Worm (Caenorhabditis elegans): ENCODE measurements around the gene clp-2.

DNA sequence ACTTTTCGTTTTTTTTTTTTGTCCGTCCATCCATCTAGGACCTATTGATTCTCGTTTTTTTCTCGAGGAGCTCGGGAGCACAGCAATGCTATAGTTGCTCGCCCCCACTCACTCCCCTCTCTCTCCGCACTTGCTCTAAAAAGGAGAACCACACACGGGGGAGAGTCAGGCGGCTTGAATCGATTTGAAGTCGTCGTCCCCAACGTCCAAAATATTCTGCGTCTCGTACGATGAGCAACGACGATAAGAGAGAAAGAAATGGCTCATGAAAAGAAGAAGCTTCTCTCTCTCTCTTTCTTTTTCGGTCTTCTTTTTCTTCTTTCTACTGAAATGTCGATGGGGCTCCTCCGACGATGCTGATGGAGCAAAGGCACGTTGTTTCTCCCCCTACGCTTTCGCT, 47.4 kb downstream of the clp-2 start:
- TF ChIP-seq F13C5.2 (tag; optimal IDR thresholded peaks at IDR 0.05) (no peak), pes-1 (GFP tag; IDR thresholded peaks at IDR 0.05) (no peak), tbx-37 (GFP tag; conservative IDR thresholded peaks at IDR 0.05) (no peak), ets-7 (tag; optimal IDR thresholded peaks at IDR 0.05) (no peak), B0310.2 (tag; optimal IDR thresholded peaks at IDR 0.05) (no peak), scrt-1 (GFP tag; IDR thresholded peaks at IDR 0.05) (no peak), flt-1 (GFP tag; IDR thresholded peaks at IDR 0.05) (no peak), sea-1 (GFP tag; conservative IDR thresholded peaks at IDR 0.05) (no peak), tbx-11 (GFP tag; IDR thresholded peaks at IDR 0.05) (no peak)
